2 worm cellular contexts compared by ENCODE assay signal in the genomic region with DNA sequence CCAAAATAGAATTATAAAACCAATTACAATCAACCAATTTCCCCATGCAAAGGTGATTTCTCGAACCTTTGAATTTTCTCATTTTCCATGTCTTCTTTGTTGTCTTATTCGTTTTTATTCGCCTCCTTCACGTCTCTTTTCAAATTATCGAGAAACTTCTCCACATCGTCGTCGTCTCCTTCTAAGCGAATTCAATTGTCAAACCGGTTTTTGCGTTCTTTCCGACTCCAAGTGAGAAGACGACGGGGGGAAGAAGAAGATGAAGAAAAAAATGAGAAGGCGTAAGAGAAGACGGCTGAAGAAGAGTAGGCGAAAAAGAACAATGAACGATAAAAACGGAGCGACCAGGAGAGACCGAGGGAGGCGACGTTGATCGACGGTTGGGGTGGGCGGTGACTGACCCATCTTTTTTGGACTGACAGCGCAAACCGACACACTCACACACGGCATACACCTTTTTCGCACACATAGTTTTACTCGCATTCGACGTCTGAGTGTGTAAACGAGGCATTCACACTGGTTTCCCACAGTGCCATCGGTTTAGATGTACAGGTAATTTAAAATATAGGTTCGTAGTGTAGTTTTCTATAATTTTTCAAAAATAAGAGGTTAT.
TF ChIP-seq lines count a peak whose summit lies in the region.

No protein-coding gene starts in this region.

TF ChIP-seq in whole organism, L2 larva, 48 proteins besides CTCF, POLR2A, EP300 and RAD21 (continued from another document):
- TF ChIP-seq lin-11 (tag; optimal IDR thresholded peaks at IDR 0.05; lab: Kevin White, UChicago), result no peak
- TF ChIP-seq nhr-10 (tag; optimal IDR thresholded peaks at IDR 0.05; lab: Kevin White, UChicago), result no peak
- TF ChIP-seq nhr-12 (tag; optimal IDR thresholded peaks at IDR 0.05; lab: Kevin White, UChicago), result no peak
- TF ChIP-seq gmeb-1 (tag; optimal IDR thresholded peaks at IDR 0.05; lab: Kevin White, UChicago), result peak; percentile 31
- no peak for TF ChIP-seq snpc-4 (tag; optimal IDR thresholded peaks at IDR 0.05; lab: Kevin White, UChicago)
- TF ChIP-seq mdl-1 (tag; optimal IDR thresholded peaks at IDR 0.05; lab: Kevin White, UChicago), result no peak
- TF ChIP-seq nhr-25 (tag; optimal IDR thresholded peaks at IDR 0.05; lab: Kevin White, UChicago), result peak; percentile 94
- no peak for TF ChIP-seq ztf-1 (GFP tag; conservative IDR thresholded peaks at IDR 0.05; lab: Robert Waterston, UW)
- TF ChIP-seq unc-55 (GFP tag; optimal IDR thresholded peaks at IDR 0.05; lab: Kevin White, UChicago), result peak; percentile 18
- no peak for TF ChIP-seq alr-1 (tag; optimal IDR thresholded peaks at IDR 0.05; lab: Kevin White, UChicago)
- no peak for TF ChIP-seq ama-1 (optimal IDR thresholded peaks at IDR 0.05; lab: Kevin White, UChicago)
- TF ChIP-seq nhr-6 (tag; optimal IDR thresholded peaks at IDR 0.05; lab: Kevin White, UChicago), result peak; percentile 78
- TF ChIP-seq nhr-11 (tag; optimal IDR thresholded peaks at IDR 0.05; lab: Kevin White, UChicago), result no peak
- TF ChIP-seq ztf-11 (tag; optimal IDR thresholded peaks at IDR 0.05; lab: Kevin White, UChicago), result no peak
- TF ChIP-seq lin-13 (GFP tag; optimal IDR thresholded peaks at IDR 0.05; lab: Kevin White, UChicago), result peak; percentile 40
- TF ChIP-seq C34F6.9 (tag; optimal IDR thresholded peaks at IDR 0.05; lab: Kevin White, UChicago), result peak; percentile 28
- peak; percentile 74 for TF ChIP-seq crh-2 (tag; optimal IDR thresholded peaks at IDR 0.05; lab: Kevin White, UChicago)
- TF ChIP-seq F13H6.1 (tag; optimal IDR thresholded peaks at IDR 0.05; lab: Kevin White, UChicago), result peak; percentile 60

TF ChIP-seq in whole organism, L4 larva, 104 proteins besides CTCF, POLR2A, EP300 and RAD21 (continued from another document):
- TF ChIP-seq R02D3.7 (tag; optimal IDR thresholded peaks at IDR 0.05; lab: Kevin White, UChicago) (no peak), ceh-82 (tag; optimal IDR thresholded peaks at IDR 0.05; lab: Kevin White, UChicago) (no peak), F26F4.8 (GFP tag; conservative IDR thresholded peaks at IDR 0.05; lab: Robert Waterston, UW) (no peak), aly-2 (tag; optimal IDR thresholded peaks at IDR 0.05; lab: Kevin White, UChicago) (no peak), lim-7 (GFP tag; IDR thresholded peaks at IDR 0.05; lab: Robert Waterston, UW) (no peak), lir-3 (tag; optimal IDR thresholded peaks at IDR 0.05; lab: Kevin White, UChicago) (no peak), hmg-1.1 (GFP tag; IDR thresholded peaks at IDR 0.05; lab: Robert Waterston, UW) (0 out of 2 replicates have a peak, but pooled peaks have one; percentile 34), hif-1 (tag; optimal IDR thresholded peaks at IDR 0.05; lab: Kevin White, UChicago) (peak in 1 of 2 experiments; percentile 8), daf-19 (GFP tag; conservative IDR thresholded peaks at IDR 0.05; lab: Robert Waterston, UW) (no peak), ceh-62 (tag; optimal IDR thresholded peaks at IDR 0.05; lab: Kevin White, UChicago) (no peak), lin-1 (GFP tag; IDR thresholded peaks at IDR 0.05; lab: Robert Waterston, UW) (no peak), nhr-76 (tag; optimal IDR thresholded peaks at IDR 0.05; lab: Kevin White, UChicago) (no peak), dve-1 (tag; optimal IDR thresholded peaks at IDR 0.05; lab: Kevin White, UChicago; ENCODE audit: insufficient read depth) (peak; percentile 37), F10B5.3 (tag; optimal IDR thresholded peaks at IDR 0.05; lab: Kevin White, UChicago) (no peak), mep-1 (tag; optimal IDR thresholded peaks at IDR 0.05; lab: Kevin White, UChicago) (peak; percentile 74), lin-13 (GFP tag; optimal IDR thresholded peaks at IDR 0.05; lab: Kevin White, UChicago) (no peak), spr-3 (GFP tag; optimal IDR thresholded peaks at IDR 0.05; lab: Kevin White, UChicago) (no peak), nhr-28 (tag; optimal IDR thresholded peaks at IDR 0.05; lab: Kevin White, UChicago) (peak; percentile 68), set-16 (GFP tag; IDR thresholded peaks at IDR 0.05; lab: Robert Waterston, UW) (peak; percentile 47), arid-1 (GFP tag; conservative IDR thresholded peaks at IDR 0.05; lab: Robert Waterston, UW) (no peak), attf-4 (tag; optimal IDR thresholded peaks at IDR 0.05; lab: Kevin White, UChicago) (no peak), Y105C5A.15 (GFP tag; IDR thresholded peaks at IDR 0.05; lab: Robert Waterston, UW) (no peak), lsy-2 (tag; optimal IDR thresholded peaks at IDR 0.05; lab: Kevin White, UChicago) (peak in 1 of 2 experiments; percentile 46), zip-2 (tag; optimal IDR thresholded peaks at IDR 0.05; lab: Kevin White, UChicago) (no peak), ctbp-1 (GFP tag; IDR thresholded peaks at IDR 0.05; lab: Robert Waterston, UW) (0 out of 2 replicates have a peak, but pooled peaks have one; percentile 44), vab-7 (GFP tag; IDR thresholded peaks at IDR 0.05; lab: Robert Waterston, UW) (no peak), F37D6.2 (tag; optimal IDR thresholded peaks at IDR 0.05; lab: Kevin White, UChicago) (no peak), nhr-48 (tag; optimal IDR thresholded peaks at IDR 0.05; lab: Kevin White, UChicago) (peak; percentile 26), dmd-9 (GFP tag; IDR thresholded peaks at IDR 0.05; lab: Robert Waterston, UW) (no peak), pha-4 (GFP tag; IDR thresholded peaks at IDR 0.05; lab: Robert Waterston, UW) (no peak), pha-4 (tag; optimal IDR thresholded peaks at IDR 0.05; lab: Kevin White, UChicago) (no peak), rbr-2 (tag; optimal IDR thresholded peaks at IDR 0.05; lab: Kevin White, UChicago) (peak; percentile 57), nhr-11 (tag; optimal IDR thresholded peaks at IDR 0.05; lab: Kevin White, UChicago) (no peak), nhr-111 (GFP tag; optimal IDR thresholded peaks at IDR 0.05; lab: Kevin White, UChicago) (no peak), egl-43 (GFP tag; IDR thresholded peaks at IDR 0.05; lab: Robert Waterston, UW) (no peak), T20F7.1 (GFP tag; optimal IDR thresholded peaks at IDR 0.05; lab: Kevin White, UChicago) (no peak), dmd-8 (GFP tag; IDR thresholded peaks at IDR 0.05; lab: Robert Waterston, UW) (no peak), egl-27 (tag; optimal IDR thresholded peaks at IDR 0.05; lab: Kevin White, UChicago) (no peak), ama-1 (optimal IDR thresholded peaks at IDR 0.05; lab: Kevin White, UChicago) (peak; percentile 9), mdl-1 (tag; optimal IDR thresholded peaks at IDR 0.05; lab: Kevin White, UChicago) (peak in 1 of 2 experiments; percentile 25), lin-29 (GFP tag; IDR thresholded peaks at IDR 0.05; lab: Robert Waterston, UW) (0 out of 2 replicates have a peak, but pooled peaks have one; percentile 37), D1046.2 (GFP tag; IDR thresholded peaks at IDR 0.05; lab: Robert Waterston, UW) (no peak), nhr-10 (tag; optimal IDR thresholded peaks at IDR 0.05; lab: Kevin White, UChicago) (peak; percentile 9), nhr-25 (tag; optimal IDR thresholded peaks at IDR 0.05; lab: Kevin White, UChicago; ENCODE audit: borderline replicate concordance, insufficient read depth) (peak; percentile 68), madf-5 (GFP tag; IDR thresholded peaks at IDR 0.05; lab: Robert Waterston, UW) (no peak), ztf-7 (tag; optimal IDR thresholded peaks at IDR 0.05; lab: Kevin White, UChicago) (no peak), dpl-1 (GFP tag; optimal IDR thresholded peaks at IDR 0.05; lab: Kevin White, UChicago) (peak; percentile 29), zfp-2 (tag; optimal IDR thresholded peaks at IDR 0.05; lab: Kevin White, UChicago) (no peak), snpc-4 (tag; optimal IDR thresholded peaks at IDR 0.05; lab: Kevin White, UChicago) (no peak), ZK546.5 (tag; optimal IDR thresholded peaks at IDR 0.05; lab: Kevin White, UChicago) (no peak), tra-1 (GFP tag; IDR thresholded peaks at IDR 0.05; lab: Robert Waterston, UW) (no peak), sdz-12 (GFP tag; optimal IDR thresholded peaks at IDR 0.05; lab: Kevin White, UChicago) (no peak), ceh-20 (GFP tag; IDR thresholded peaks at IDR 0.05; lab: Robert Waterston, UW) (no peak), zfp-3 (GFP tag; conservative IDR thresholded peaks at IDR 0.05; lab: Robert Waterston, UW) (0 out of 2 replicates have a peak, but pooled peaks have one; percentile 21), gei-8 (GFP tag; optimal IDR thresholded peaks at IDR 0.05; lab: Kevin White, UChicago) (peak; percentile 10), skn-1 (tag; optimal IDR thresholded peaks at IDR 0.05; lab: Kevin White, UChicago) (no peak), unc-39 (tag; optimal IDR thresholded peaks at IDR 0.05; lab: Kevin White, UChicago) (no peak), T26A8.4 (GFP tag; IDR thresholded peaks at IDR 0.05; lab: Robert Waterston, UW) (peak; percentile 51; the same call in 1 of the 2 replicates), ceh-32 (tag; optimal IDR thresholded peaks at IDR 0.05; lab: Kevin White, UChicago; ENCODE audit: poor library complexity) (no peak), php-3 (GFP tag; IDR thresholded peaks at IDR 0.05; lab: Robert Waterston, UW) (no peak), daf-12 (tag; optimal IDR thresholded peaks at IDR 0.05; lab: Kevin White, UChicago) (no peak), mxl-2 (GFP tag; conservative IDR thresholded peaks at IDR 0.05; lab: Robert Waterston, UW) (no peak), nhr-41 (GFP tag; IDR thresholded peaks at IDR 0.05; lab: Robert Waterston, UW) (no peak), hlh-11 (tag; optimal IDR thresholded peaks at IDR 0.05; lab: Kevin White, UChicago) (peak; percentile 77), nhr-237 (tag; optimal IDR thresholded peaks at IDR 0.05; lab: Kevin White, UChicago) (no peak), F44E2.7 (GFP tag; IDR thresholded peaks at IDR 0.05; lab: Robert Waterston, UW) (no peak), Y48G9A.11 (GFP tag; IDR thresholded peaks at IDR 0.05; lab: Robert Waterston, UW) (no peak), ces-1 (GFP tag; optimal IDR thresholded peaks at IDR 0.05; lab: Kevin White, UChicago) (peak; percentile 11), lin-39 (tag; optimal IDR thresholded peaks at IDR 0.05; lab: Kevin White, UChicago) (no peak), Y75B8A.6 (GFP tag; IDR thresholded peaks at IDR 0.05; lab: Robert Waterston, UW) (0 out of 2 replicates have a peak, but pooled peaks have one; percentile 47), nhr-102 (tag; optimal IDR thresholded peaks at IDR 0.05; lab: Kevin White, UChicago) (peak; percentile 5), daf-16 (GFP tag; optimal IDR thresholded peaks at IDR 0.05; lab: Kevin White, UChicago) (no peak), daf-16 (tag; optimal IDR thresholded peaks at IDR 0.05; lab: Kevin White, UChicago) (no peak), lin-38 (GFP tag; IDR thresholded peaks at IDR 0.05; lab: Robert Waterston, UW) (no peak), jun-1 (tag; optimal IDR thresholded peaks at IDR 0.05; lab: Kevin White, UChicago) (no peak), fkh-10 (GFP tag; optimal IDR thresholded peaks at IDR 0.05; lab: Kevin White, UChicago) (peak; percentile 32), daf-8 (GFP tag; IDR thresholded peaks at IDR 0.05; lab: Robert Waterston, UW) (no peak), unc-130 (GFP tag; optimal IDR thresholded peaks at IDR 0.05; lab: Kevin White, UChicago) (no peak), dmd-6 (GFP tag; IDR thresholded peaks at IDR 0.05; lab: Robert Waterston, UW) (peak; percentile 25; the same call in 1 of the 2 replicates), nhr-42 (GFP tag; IDR thresholded peaks at IDR 0.05; lab: Robert Waterston, UW) (no peak), Y5F2A.4 (GFP tag; optimal IDR thresholded peaks at IDR 0.05; lab: Kevin White, UChicago) (no peak)
